Worm (Caenorhabditis elegans): ENCODE measurements around the gene tth-1.
"Not testable (repeated sequence)": the region's sequence is repeated elsewhere in the genome, so short reads cannot be mapped to it uniquely, and the experiment has no call there.

Gene tth-1

ce11 chrX:8419252-8419651 is 4.3 kb downstream of the tth-1 start:
- TF ChIP-seq pes-1 (GFP tag; IDR thresholded peaks at IDR 0.05) = 0 out of 2 replicates have a peak, but pooled peaks have one; percentile 21
- no peak for TF ChIP-seq tbx-37 (GFP tag; conservative IDR thresholded peaks at IDR 0.05)
- no peak for TF ChIP-seq F13C5.2 (tag; optimal IDR thresholded peaks at IDR 0.05)

- TF ChIP-seq ceh-36 (tag; optimal IDR thresholded peaks at IDR 0.05) (no peak), ama-1 (optimal IDR thresholded peaks at IDR 0.05) (peak; percentile 56)
These were observed 5.2 kb downstream of the tth-1 start, which contains the start of gene spp-13 for ce11 chrX:8418382-8418781. spp-13 (minus strand) TSS chrX:8418524.

ce11 chrX:8417727-8418126 is 5.8 kb downstream of the tth-1 start:
- TF ChIP-seq B0310.2 (tag; optimal IDR thresholded peaks at IDR 0.05) (no peak), hmg-4 (GFP tag; optimal IDR thresholded peaks at IDR 0.05) (no peak), flt-1 (GFP tag; IDR thresholded peaks at IDR 0.05) (no peak), hnd-1 (tag; optimal IDR thresholded peaks at IDR 0.05) (no peak), pes-1 (GFP tag; IDR thresholded peaks at IDR 0.05) (no peak), sea-1 (GFP tag; conservative IDR thresholded peaks at IDR 0.05) (no peak)

ce11 chrX:8416819-8417218 is 6.7 kb downstream of the tth-1 start, which contains the start of gene ced-8:
ced-8 (minus strand) TSS chrX:8416919.
- no peak for TF ChIP-seq hmbx-1 (tag; optimal IDR thresholded peaks at IDR 0.05)

- no peak for TF ChIP-seq pes-1 (GFP tag; IDR thresholded peaks at IDR 0.05)
- TF ChIP-seq ceh-13 (GFP tag; optimal IDR thresholded peaks at IDR 0.05) = no peak
- no peak for TF ChIP-seq hnd-1 (tag; optimal IDR thresholded peaks at IDR 0.05)
- no peak for TF ChIP-seq hmg-4 (GFP tag; optimal IDR thresholded peaks at IDR 0.05)
- no peak for TF ChIP-seq ceh-36 (tag; optimal IDR thresholded peaks at IDR 0.05)
- TF ChIP-seq tbx-11 (GFP tag; IDR thresholded peaks at IDR 0.05) = no peak
- no peak for TF ChIP-seq ama-1 (optimal IDR thresholded peaks at IDR 0.05)
- TF ChIP-seq tbx-37 (GFP tag; conservative IDR thresholded peaks at IDR 0.05) = no peak
- TF ChIP-seq flt-1 (GFP tag; IDR thresholded peaks at IDR 0.05) = no peak
- no peak for TF ChIP-seq tra-4 (tag; optimal IDR thresholded peaks at IDR 0.05)
- no peak for TF ChIP-seq hmbx-1 (tag; optimal IDR thresholded peaks at IDR 0.05)
- no peak for TF ChIP-seq B0310.2 (tag; optimal IDR thresholded peaks at IDR 0.05)
- no peak for TF ChIP-seq aly-1 (tag; optimal IDR thresholded peaks at IDR 0.05)
- TF ChIP-seq sea-1 (GFP tag; conservative IDR thresholded peaks at IDR 0.05) = no peak
These were observed 10.4 kb downstream of the tth-1 start, which contains the start of gene F08F1.4 for ce11 chrX:8413130-8413529. F08F1.4 (plus strand) TSS chrX:8413430.

- not testable (repeated sequence) for TF ChIP-seq hmbx-1 (tag; optimal IDR thresholded peaks at IDR 0.05); flt-1 (GFP tag; IDR thresholded peaks at IDR 0.05); tra-4 (tag; optimal IDR thresholded peaks at IDR 0.05)
These were observed 12.8 kb downstream of the tth-1 start, which contains the start of gene F08F1.9 for ce11 chrX:8410754-8411153. F08F1.9 (minus strand) TSS chrX:8410854.

ce11 chrX:8408267-8408666 is 15.3 kb downstream of the tth-1 start, which contains the start of gene sulp-3:
sulp-3 (minus strand) TSS chrX:8408367.
- TF ChIP-seq flt-1 (GFP tag; IDR thresholded peaks at IDR 0.05) (no peak), hnd-1 (tag; optimal IDR thresholded peaks at IDR 0.05) (no peak), ets-7 (tag; optimal IDR thresholded peaks at IDR 0.05) (no peak), aly-1 (tag; optimal IDR thresholded peaks at IDR 0.05) (no peak), tra-4 (tag; optimal IDR thresholded peaks at IDR 0.05) (no peak), ceh-13 (GFP tag; optimal IDR thresholded peaks at IDR 0.05) (no peak), ceh-36 (tag; optimal IDR thresholded peaks at IDR 0.05) (no peak), pes-1 (GFP tag; IDR thresholded peaks at IDR 0.05) (no peak), scrt-1 (GFP tag; IDR thresholded peaks at IDR 0.05) (no peak), tbx-11 (GFP tag; IDR thresholded peaks at IDR 0.05) (no peak), ama-1 (optimal IDR thresholded peaks at IDR 0.05) (no peak), sea-1 (GFP tag; conservative IDR thresholded peaks at IDR 0.05) (no peak), hmg-4 (GFP tag; optimal IDR thresholded peaks at IDR 0.05) (no peak), hmbx-1 (tag; optimal IDR thresholded peaks at IDR 0.05) (no peak), B0310.2 (tag; optimal IDR thresholded peaks at IDR 0.05) (no peak), tbx-37 (GFP tag; conservative IDR thresholded peaks at IDR 0.05) (no peak)

ce11 chrX:8406815-8407214 is 16.7 kb downstream of the tth-1 start:
- TF ChIP-seq F13C5.2 (tag; optimal IDR thresholded peaks at IDR 0.05) (no peak), hmbx-1 (tag; optimal IDR thresholded peaks at IDR 0.05) (no peak), hnd-1 (tag; optimal IDR thresholded peaks at IDR 0.05) (no peak), ama-1 (optimal IDR thresholded peaks at IDR 0.05) (no peak)

ce11 chrX:8404308-8405085 is 19.0 kb downstream of the tth-1 start:
- TF ChIP-seq tra-4 (tag; optimal IDR thresholded peaks at IDR 0.05) (peak; percentile 85), hnd-1 (tag; optimal IDR thresholded peaks at IDR 0.05) (peak; percentile 88), aly-1 (tag; optimal IDR thresholded peaks at IDR 0.05) (peak; percentile 98), pes-1 (GFP tag; IDR thresholded peaks at IDR 0.05) (peak; percentile 97), sea-1 (GFP tag; conservative IDR thresholded peaks at IDR 0.05) (peak; percentile 99), flt-1 (GFP tag; IDR thresholded peaks at IDR 0.05) (peak; percentile 97), ceh-36 (tag; optimal IDR thresholded peaks at IDR 0.05) (peak; percentile 91), tbx-11 (GFP tag; IDR thresholded peaks at IDR 0.05) (peak; percentile 96), hmg-4 (GFP tag; optimal IDR thresholded peaks at IDR 0.05) (peak; percentile 99), scrt-1 (GFP tag; IDR thresholded peaks at IDR 0.05) (peak; percentile 98), F13C5.2 (tag; optimal IDR thresholded peaks at IDR 0.05) (peak; percentile 98), ets-7 (tag; optimal IDR thresholded peaks at IDR 0.05) (peak; percentile 93), ama-1 (optimal IDR thresholded peaks at IDR 0.05) (no peak), B0310.2 (tag; optimal IDR thresholded peaks at IDR 0.05) (peak; percentile 97), ceh-13 (GFP tag; optimal IDR thresholded peaks at IDR 0.05) (peak; percentile 90), hmbx-1 (tag; optimal IDR thresholded peaks at IDR 0.05) (peak; percentile 87), tbx-37 (GFP tag; conservative IDR thresholded peaks at IDR 0.05) (peak; percentile 97)
